Fruit fly (Drosophila melanogaster): ENCODE data around the gene CG45218.

The CG45218 gene

DNA sequence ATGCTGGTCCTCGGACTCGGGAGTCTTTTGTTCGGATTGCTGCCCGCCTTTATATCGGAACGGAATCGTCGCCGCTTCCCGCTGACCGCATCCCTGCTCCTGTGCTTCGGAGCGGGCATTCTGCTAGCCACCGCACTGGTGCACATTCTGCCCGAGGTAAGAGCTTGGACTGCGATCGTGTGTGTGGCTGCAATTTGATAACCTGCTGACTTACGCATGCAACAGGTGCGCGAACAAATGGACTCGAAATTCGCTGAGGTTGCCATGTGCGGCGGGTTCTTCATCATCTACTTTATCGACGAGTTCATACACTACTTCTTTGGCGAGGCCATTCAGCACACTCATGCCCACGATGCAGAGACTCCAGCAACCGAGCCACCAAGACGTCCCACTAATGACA lies 21.7 kb downstream of the CG45218 start:
- TF ChIP-seq psq (GFP tag; optimal IDR thresholded peaks at IDR 0.05) (no peak), sage (GFP tag; optimal IDR thresholded peaks at IDR 0.05) (no peak), lola (GFP tag; optimal IDR thresholded peaks at IDR 0.05) (no peak)

DNA sequence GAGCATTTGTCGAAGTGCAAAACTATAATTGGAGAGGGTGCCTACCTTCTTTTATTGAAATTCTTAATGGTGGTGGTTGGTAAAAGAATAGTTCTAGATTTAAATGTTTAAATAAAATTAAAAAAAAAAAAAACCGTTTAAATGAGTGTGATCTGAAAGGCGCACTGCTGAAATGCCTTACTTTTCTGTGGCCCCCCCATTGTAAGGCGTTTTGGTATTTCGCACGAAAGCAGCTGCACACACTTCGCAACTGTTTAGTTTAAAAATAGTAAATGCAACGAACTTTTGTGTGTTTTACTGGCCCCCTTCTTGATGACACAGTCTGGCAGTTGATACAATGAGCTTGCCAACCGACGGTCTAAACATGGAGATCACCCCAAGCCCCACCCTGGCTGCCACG lies 22.2 kb downstream of the CG45218 start, which contains the start of the genes CG14864 and Zip88E:
Gene CG14864 (minus strand): TSS at position 113 of the 400 bp plus-strand sequence.
Gene Zip88E (plus strand): TSS at position 237 of the 400 bp plus-strand sequence.
- no peak for TF ChIP-seq foxo (GFP tag; optimal IDR thresholded peaks at IDR 0.05)
- TF ChIP-seq Sp1 (GFP tag; optimal IDR thresholded peaks at IDR 0.05) = no peak
- TF ChIP-seq Hr83 (GFP tag; optimal IDR thresholded peaks at IDR 0.05; ENCODE audit: poor library complexity, severe bottlenecking) = peak; percentile 22

DNA sequence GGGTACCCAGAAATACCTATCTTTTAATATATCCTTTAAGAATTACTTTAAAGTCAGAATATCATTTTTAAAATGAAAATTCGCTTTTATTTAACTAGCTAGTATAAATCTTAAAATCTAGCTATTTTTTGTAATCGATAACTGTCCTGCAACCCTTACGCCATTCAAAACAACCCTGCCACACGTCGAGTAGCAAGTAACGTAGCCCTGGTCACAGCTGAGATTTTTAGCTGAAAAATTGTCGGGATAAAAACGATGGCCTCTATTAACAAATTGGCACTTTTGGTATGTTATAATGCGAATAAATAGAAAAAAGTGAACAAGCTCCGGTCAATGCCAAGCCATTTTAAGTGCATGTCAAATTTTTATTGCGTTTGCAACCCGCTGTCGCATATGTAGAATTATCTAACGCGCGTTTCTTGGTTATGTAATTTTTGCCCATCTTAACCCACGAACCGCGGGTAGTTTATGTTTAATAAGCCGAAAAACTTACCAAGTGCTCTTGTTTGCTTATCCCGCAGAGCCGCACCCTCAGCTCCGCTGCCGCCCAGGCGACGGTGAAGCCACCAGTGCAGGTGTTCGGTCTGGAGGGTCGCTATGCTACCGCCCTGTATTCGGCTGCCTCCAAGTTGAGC lies 25.1 kb downstream of the CG45218 start, which contains the start of gene ATPsynO:
Gene ATPsynO (plus strand): TSS at position 186 of the 635 bp plus-strand sequence.
- TF ChIP-seq Sp1 (GFP tag; optimal IDR thresholded peaks at IDR 0.05) = peak; percentile 28
- TF ChIP-seq Myc (optimal IDR thresholded peaks at IDR 0.05) = peak; percentile 73
- no peak for TF ChIP-seq Rel (GFP tag; optimal IDR thresholded peaks at IDR 0.05)
- TF ChIP-seq Rel (tag; optimal IDR thresholded peaks at IDR 0.05) = peak; percentile 43
- no peak for TF ChIP-seq foxo (GFP tag; optimal IDR thresholded peaks at IDR 0.05)
- TF ChIP-seq HLH106 (tag; optimal IDR thresholded peaks at IDR 0.05) = peak; percentile 27

DNA sequence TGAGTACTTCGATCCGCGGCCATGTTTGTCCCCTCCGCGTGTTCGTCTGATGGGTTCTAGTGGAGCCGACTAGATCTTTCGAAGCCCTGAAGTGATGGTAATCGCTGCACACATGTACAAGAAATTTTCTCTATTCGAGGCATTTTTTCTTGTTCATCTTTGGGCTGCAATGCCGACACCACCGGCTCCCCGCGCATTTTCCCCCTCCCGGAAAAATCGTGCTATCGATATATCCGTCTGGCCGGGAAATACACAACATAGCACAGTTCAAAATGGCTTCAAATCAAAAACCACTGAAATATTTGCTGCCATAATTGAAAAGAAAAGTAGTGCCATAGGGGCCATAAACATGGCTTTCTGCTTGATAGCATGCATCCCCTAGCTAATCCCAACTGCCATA lies 26.7 kb downstream of the CG45218 start:
- TF ChIP-seq woc (GFP tag; optimal IDR thresholded peaks at IDR 0.05) (no peak), Vsx2 (GFP tag; optimal IDR thresholded peaks at IDR 0.05; ENCODE audit: partially characterized antibody) (no peak), jim (GFP tag; optimal IDR thresholded peaks at IDR 0.05) (no peak), rgr (GFP tag; optimal IDR thresholded peaks at IDR 0.05) (no peak), brk (GFP tag; optimal IDR thresholded peaks at IDR 0.05) (no peak), pan (optimal IDR thresholded peaks at IDR 0.05) (no peak), fru (GFP tag; optimal IDR thresholded peaks at IDR 0.05) (no peak), Jra (GFP tag; optimal IDR thresholded peaks at IDR 0.05) (no peak), usp (GFP tag; optimal IDR thresholded peaks at IDR 0.05) (no peak), dl (GFP tag; optimal IDR thresholded peaks at IDR 0.05; ENCODE audit: insufficient read depth in 1 of 2, partially characterized antibody in 2 of 2) (no peak), psq (GFP tag; optimal IDR thresholded peaks at IDR 0.05) (no peak), OdsH (GFP tag; optimal IDR thresholded peaks at IDR 0.05) (no peak), Hnf4 (GFP tag; optimal IDR thresholded peaks at IDR 0.05) (no peak), Mio (GFP tag; optimal IDR thresholded peaks at IDR 0.05) (no peak), HLH106 (tag; optimal IDR thresholded peaks at IDR 0.05) (no peak), ey (GFP tag; optimal IDR thresholded peaks at IDR 0.05) (no peak), N (GFP tag; optimal IDR thresholded peaks at IDR 0.05) (no peak), dmrt93B (GFP tag; optimal IDR thresholded peaks at IDR 0.05) (no peak), CG32264 (GFP tag; optimal IDR thresholded peaks at IDR 0.05) (no peak), Abd-B (GFP tag; optimal IDR thresholded peaks at IDR 0.05) (no peak)

DNA sequence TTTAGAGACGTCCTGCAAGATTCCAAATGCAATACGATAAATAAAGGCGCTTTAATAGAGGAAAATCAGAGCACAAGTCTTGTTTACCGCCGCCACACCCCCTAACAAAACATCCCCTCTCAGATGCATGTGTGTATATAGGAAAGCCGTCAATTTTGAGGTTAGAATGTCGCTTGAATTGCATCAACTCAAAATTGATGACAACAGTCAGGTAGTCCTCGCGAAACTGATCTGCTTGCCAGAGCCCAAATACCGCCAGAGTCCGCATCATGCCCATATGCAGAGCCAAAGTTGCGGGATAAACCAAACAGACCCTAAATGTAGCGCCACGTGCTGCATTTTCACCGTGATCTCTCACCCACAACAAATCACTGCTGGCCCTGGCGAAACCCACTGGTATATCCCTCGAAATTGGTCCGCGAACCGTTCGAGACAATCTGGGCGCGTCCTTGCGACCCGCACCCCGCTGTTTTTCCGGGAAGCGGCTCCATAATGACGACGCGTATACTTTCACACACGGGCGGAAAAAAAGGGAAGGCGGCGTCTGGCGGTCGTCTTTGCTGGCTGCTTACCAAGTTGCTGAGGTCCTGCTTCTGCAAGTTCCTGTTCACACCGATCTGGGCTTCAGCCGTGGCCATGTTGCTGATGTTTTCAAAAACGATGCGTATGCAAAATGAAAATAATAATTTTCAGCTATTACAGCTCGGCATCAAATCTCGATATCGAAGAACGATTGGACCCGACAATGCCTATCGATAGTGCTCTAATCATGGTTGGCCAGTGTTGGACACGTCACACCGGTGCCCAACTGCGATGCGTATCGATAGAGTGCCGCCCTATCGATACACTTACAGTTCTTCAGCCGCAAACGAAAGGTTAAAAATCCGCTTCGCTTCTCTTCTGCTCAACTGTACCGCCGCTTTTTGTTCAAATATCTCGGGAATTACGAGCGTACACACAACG lies 27.6 kb downstream of the CG45218 start, which contains the start of the genes eIF2gamma and Set:
Gene eIF2gamma (minus strand): TSS at position 749 of the 963 bp plus-strand sequence.
Gene Set (plus strand): TSS at position 843 of the 963 bp plus-strand sequence.
- TF ChIP-seq fru (GFP tag; optimal IDR thresholded peaks at IDR 0.05) (no peak), woc (GFP tag; optimal IDR thresholded peaks at IDR 0.05) (no peak), Jra (GFP tag; optimal IDR thresholded peaks at IDR 0.05) (no peak), HLH106 (tag; optimal IDR thresholded peaks at IDR 0.05) (peak; percentile 33), rgr (GFP tag; optimal IDR thresholded peaks at IDR 0.05) (no peak), Hnf4 (GFP tag; optimal IDR thresholded peaks at IDR 0.05) (no peak), lola (GFP tag; optimal IDR thresholded peaks at IDR 0.05) (no peak), Myc (optimal IDR thresholded peaks at IDR 0.05) (peak; percentile 10), pan (optimal IDR thresholded peaks at IDR 0.05) (no peak), Abd-B (GFP tag; optimal IDR thresholded peaks at IDR 0.05) (no peak), dmrt93B (GFP tag; optimal IDR thresholded peaks at IDR 0.05) (no peak), br (GFP tag; optimal IDR thresholded peaks at IDR 0.05) (no peak), Mio (GFP tag; optimal IDR thresholded peaks at IDR 0.05) (no peak), tai (GFP tag; optimal IDR thresholded peaks at IDR 0.05) (no peak), Rel (GFP tag; optimal IDR thresholded peaks at IDR 0.05) (no peak), Rel (tag; optimal IDR thresholded peaks at IDR 0.05) (peak; percentile 54), brk (GFP tag; optimal IDR thresholded peaks at IDR 0.05) (no peak), CG32264 (GFP tag; optimal IDR thresholded peaks at IDR 0.05) (no peak), dsf (GFP tag; optimal IDR thresholded peaks at IDR 0.05; ENCODE audit: borderline replicate concordance) (no peak), Dfd (GFP tag; optimal IDR thresholded peaks at IDR 0.05) (no peak), Hr83 (GFP tag; optimal IDR thresholded peaks at IDR 0.05; ENCODE audit: poor library complexity, severe bottlenecking) (peak; percentile 92), OdsH (GFP tag; optimal IDR thresholded peaks at IDR 0.05) (peak; percentile 21), sv (GFP tag; optimal IDR thresholded peaks at IDR 0.05) (no peak), GATAd (GFP tag; optimal IDR thresholded peaks at IDR 0.05) (no peak), foxo (GFP tag; optimal IDR thresholded peaks at IDR 0.05) (no peak), CG9705 (GFP tag; optimal IDR thresholded peaks at IDR 0.05) (peak; percentile 3), Hr78 (GFP tag; optimal IDR thresholded peaks at IDR 0.05) (no peak), CrebA (GFP tag; optimal IDR thresholded peaks at IDR 0.05; ENCODE audit: borderline replicate concordance) (no peak)
